Worm (Caenorhabditis elegans) whole organism, L4 larva: ENCODE results near the gene clh-4.

Experiments
- F10B5.3 ChIP-seq: sonication (generic microtip); optimal IDR thresholded peaks from 2 replicates; lab custom pipeline; 2016; ENCODE audit warnings: mild to moderate bottlenecking, missing genetic modification characterization, missing compliant biosample characterization
- F44E2.7 ChIP-seq: fragments of 200-800 bp; sonication (Bioruptor generic); IDR thresholded peaks from 2 replicates; pipeline ENCODE4 v2.1.2; 2022; ENCODE audit warnings: missing genetic modification characterization, missing compliant biosample characterization
- F49E8.2 ChIP-seq: sonication (generic microtip); optimal IDR thresholded peaks from 2 replicates; lab custom pipeline; 2016; ENCODE audit warnings: missing compliant biosample characterization, mild to moderate bottlenecking, missing genetic modification characterization, borderline replicate concordance
- T20F7.1 ChIP-seq: fragments of 200-800 bp; sonication (Bioruptor generic); optimal IDR thresholded peaks from 2 replicates; lab custom pipeline; 2018; ENCODE audit warnings: mild to moderate bottlenecking, missing genetic modification characterization, missing compliant biosample characterization
- T26A8.4 ChIP-seq: fragments of 200-800 bp; sonication (Bioruptor generic); IDR thresholded peaks from 2 replicates; pipeline ENCODE4 v1.3.6; 2022; ENCODE audit warnings: missing genetic modification characterization, missing compliant biosample characterization
- aly-2 ChIP-seq: sonication (generic microtip); optimal IDR thresholded peaks from 2 replicates; lab custom pipeline; 2018; ENCODE audit warnings: missing biosample characterization, missing genetic modification characterization
- ama-1 ChIP-seq: fragments of 150-350 bp; optimal IDR thresholded peaks from 2 replicates; lab custom pipeline; 2014; ENCODE audit warnings: inconsistent platforms, mixed read lengths
- arid-1 ChIP-seq: fragments of 200-800 bp; sonication (Bioruptor generic); conservative IDR thresholded peaks from 2 replicates; pipeline ENCODE4 v1.3.6; 2022; ENCODE audit warnings: missing genetic modification reagents, missing genetic modification characterization, missing compliant biosample characterization
- ceh-32 ChIP-seq: sonication (generic microtip); optimal IDR thresholded peaks from 2 replicates; lab custom pipeline; 2016; ENCODE audit warnings: mild to moderate bottlenecking, missing genetic modification characterization, missing compliant biosample characterization; ENCODE audit not compliant: poor library complexity
- ceh-44 ChIP-seq: fragments of 200-800 bp; sonication (Bioruptor generic); IDR thresholded peaks from 2 replicates; pipeline ENCODE4 v1.3.6; 2022; ENCODE audit warnings: missing genetic modification reagents, missing genetic modification characterization, missing compliant biosample characterization
- ceh-82 ChIP-seq: sonication (generic microtip); optimal IDR thresholded peaks from 2 replicates; lab custom pipeline; 2017; ENCODE audit warnings: missing biosample characterization, missing genetic modification characterization
- cey-2 ChIP-seq: sonication (generic microtip); optimal IDR thresholded peaks from 3 replicates; lab custom pipeline; 2017; ENCODE audit warnings: missing genetic modification characterization, mild to moderate bottlenecking, missing compliant biosample characterization, antibody characterized with exemption, borderline replicate concordance; ENCODE audit not compliant: insufficient read depth
- ctbp-1 ChIP-seq: fragments of 200-800 bp; sonication (Bioruptor generic); IDR thresholded peaks from 2 replicates; pipeline ENCODE4 v1.3.6; 2022; ENCODE audit warnings: missing genetic modification reagents, missing genetic modification characterization, missing compliant biosample characterization
- dmd-9 ChIP-seq: fragments of 200-800 bp; sonication (Bioruptor generic); IDR thresholded peaks from 2 replicates; pipeline ENCODE4 v1.3.6; 2022; ENCODE audit warnings: missing genetic modification reagents, missing genetic modification characterization, missing compliant biosample characterization
- dve-1 ChIP-seq: sonication (generic microtip); optimal IDR thresholded peaks from 2 replicates; lab custom pipeline; 2017; ENCODE audit warnings: antibody characterized with exemption, mild to moderate bottlenecking, missing genetic modification characterization, missing compliant biosample characterization; ENCODE audit not compliant: insufficient read depth
- egl-27 ChIP-seq: sonication (generic microtip); optimal IDR thresholded peaks from 3 replicates; lab custom pipeline; 2017; ENCODE audit warnings: missing biosample characterization, missing genetic modification reagents, missing genetic modification characterization
- egl-43 ChIP-seq: fragments of 200-800 bp; sonication (Bioruptor generic); IDR thresholded peaks from 2 replicates; pipeline ENCODE4 v1.3.6; 2022; ENCODE audit warnings: missing genetic modification reagents, missing genetic modification characterization, missing compliant biosample characterization
- fkh-10 ChIP-seq: fragments of 150-350 bp; optimal IDR thresholded peaks from 2 replicates; lab custom pipeline; 2014; ENCODE audit warnings: missing biosample characterization, missing genetic modification reagents, missing genetic modification characterization
- hif-1 ChIP-seq, 2 experiments: sonication (generic microtip); optimal IDR thresholded peaks; 2 replicates each; lab custom pipeline; 2016 to 2017; ENCODE audit warnings: missing compliant biosample characterization in 2 of 2, missing genetic modification characterization in 2 of 2, missing genetic modification reagents in 2 of 2, missing genotype in 2 of 2, mild to moderate bottlenecking in 1 of 2
- hlh-11 ChIP-seq: fragments of 200-800 bp; sonication (Bioruptor generic); optimal IDR thresholded peaks from 2 replicates; lab custom pipeline; 2018; ENCODE audit warnings: mild to moderate bottlenecking, missing genetic modification characterization, missing compliant biosample characterization
- hlh-30 ChIP-seq: sonication (generic microtip); optimal IDR thresholded peaks from 2 replicates; lab custom pipeline; 2017; ENCODE audit warnings: antibody characterized with exemption, mild to moderate bottlenecking, missing genetic modification characterization, missing compliant biosample characterization; ENCODE audit not compliant: insufficient read depth
- lin-1 ChIP-seq: fragments of 200-800 bp; sonication (Bioruptor generic); IDR thresholded peaks from 2 replicates; pipeline ENCODE4 v1.3.6; 2022; ENCODE audit warnings: missing genetic modification reagents, missing genetic modification characterization, missing compliant biosample characterization
- lin-15B ChIP-seq: fragments of 150-350 bp; sonication (generic microtip); optimal IDR thresholded peaks from 3 replicates; lab custom pipeline; 2014; ENCODE audit warnings: missing biosample characterization, missing genetic modification characterization
- lir-3 ChIP-seq: sonication (generic microtip); optimal IDR thresholded peaks from 2 replicates; lab custom pipeline; 2016; ENCODE audit warnings: mild to moderate bottlenecking, missing genetic modification characterization, missing compliant biosample characterization
- mdt-29 ChIP-seq: fragments of 200-800 bp; sonication (Bioruptor generic); IDR thresholded peaks from 2 replicates; pipeline ENCODE4 v1.3.6; 2022; ENCODE audit warnings: missing genetic modification reagents, missing genetic modification characterization, missing compliant biosample characterization
- mep-1 ChIP-seq: fragments of 150-350 bp; sonication (generic microtip); optimal IDR thresholded peaks from 3 replicates; lab custom pipeline; 2014; ENCODE audit warnings: missing biosample characterization, missing genetic modification characterization
- mxl-3 ChIP-seq: fragments of 200-800 bp; sonication (Bioruptor generic); optimal IDR thresholded peaks from 2 replicates; lab custom pipeline; 2018; ENCODE audit warnings: mild to moderate bottlenecking, missing genetic modification characterization, missing compliant biosample characterization
- nhr-10 ChIP-seq: fragments of 150-350 bp; optimal IDR thresholded peaks from 2 replicates; lab custom pipeline; 2014; ENCODE audit warnings: missing biosample characterization, missing genetic modification characterization
- nhr-102 ChIP-seq: sonication (generic microtip); optimal IDR thresholded peaks from 2 replicates; lab custom pipeline; 2016; ENCODE audit warnings: mild to moderate bottlenecking, missing genetic modification characterization, moderate library complexity, missing compliant biosample characterization
- nhr-11 ChIP-seq: fragments of 150-350 bp; optimal IDR thresholded peaks from 2 replicates; lab custom pipeline; 2014; ENCODE audit warnings: missing biosample characterization, missing genetic modification characterization
- nhr-237 ChIP-seq: sonication (generic microtip); optimal IDR thresholded peaks from 2 replicates; lab custom pipeline; 2017; ENCODE audit warnings: missing biosample characterization, missing genetic modification characterization
- nhr-25 ChIP-seq: sonication (generic microtip); optimal IDR thresholded peaks from 2 replicates; lab custom pipeline; 2017; ENCODE audit warnings: missing genetic modification characterization, mild to moderate bottlenecking, missing compliant biosample characterization, antibody characterized with exemption, moderate library complexity, borderline replicate concordance; ENCODE audit not compliant: insufficient read depth
- pqm-1 ChIP-seq: sonication (generic microtip); optimal IDR thresholded peaks from 2 replicates; lab custom pipeline; 2017; ENCODE audit warnings: missing biosample characterization, missing genetic modification characterization
- rbr-2 ChIP-seq: sonication (generic microtip); optimal IDR thresholded peaks from 2 replicates; lab custom pipeline; 2016; ENCODE audit warnings: missing genotype, missing genetic modification characterization, missing compliant biosample characterization
- sdz-12 ChIP-seq: fragments of 200-800 bp; sonication (Bioruptor generic); optimal IDR thresholded peaks from 2 replicates; lab custom pipeline; 2018; ENCODE audit warnings: mild to moderate bottlenecking, missing genetic modification characterization, missing compliant biosample characterization
- set-16 ChIP-seq: fragments of 200-800 bp; sonication (Bioruptor generic); IDR thresholded peaks from 2 replicates; pipeline ENCODE4 v1.3.6; 2022; ENCODE audit warnings: missing genetic modification reagents, missing genetic modification characterization, missing compliant biosample characterization
- spr-1 ChIP-seq: sonication (generic microtip); optimal IDR thresholded peaks from 2 replicates; lab custom pipeline; 2016; ENCODE audit warnings: mild to moderate bottlenecking, missing genetic modification characterization, missing compliant biosample characterization
- tra-1 ChIP-seq: fragments of 200-800 bp; sonication (Bioruptor generic); IDR thresholded peaks from 2 replicates; pipeline ENCODE4 v1.3.6; 2022; ENCODE audit warnings: missing genetic modification reagents, missing genetic modification characterization, missing compliant biosample characterization
- unc-62 ChIP-seq, 3 experiments: fragments of 150-350 bp in 1 of 3; sonication (generic microtip); optimal IDR thresholded peaks in 2 of 3; peaks in 1 of 3; 1 replicate in 1 of 3; 2 replicates in 2 of 3; lab custom pipeline; 2014 to 2017; ENCODE audit warnings: missing biosample characterization in 3 of 3, missing genetic modification characterization in 3 of 3, missing genetic modification reagents in 3 of 3, missing genotype in 1 of 3
- zfp-2 ChIP-seq: sonication (generic microtip); optimal IDR thresholded peaks from 2 replicates; lab custom pipeline; 2016; ENCODE audit warnings: mild to moderate bottlenecking, missing genetic modification characterization, missing compliant biosample characterization
- zfp-3 ChIP-seq: fragments of 200-800 bp; sonication (Bioruptor generic); conservative IDR thresholded peaks from 2 replicates; pipeline ENCODE4 v1.3.6; 2022; ENCODE audit warnings: missing genetic modification reagents, missing genetic modification characterization, missing compliant biosample characterization
- zip-11 ChIP-seq: fragments of 200-800 bp; sonication (Bioruptor generic); IDR thresholded peaks from 2 replicates; pipeline ENCODE4 v1.3.6; 2022; ENCODE audit warnings: missing genetic modification characterization, missing compliant biosample characterization
- ztf-7 ChIP-seq: fragments of 150-350 bp; optimal IDR thresholded peaks from 2 replicates; lab custom pipeline; 2014; ENCODE audit warnings: missing biosample characterization, missing genetic modification characterization

clh-4 gene

DNA sequence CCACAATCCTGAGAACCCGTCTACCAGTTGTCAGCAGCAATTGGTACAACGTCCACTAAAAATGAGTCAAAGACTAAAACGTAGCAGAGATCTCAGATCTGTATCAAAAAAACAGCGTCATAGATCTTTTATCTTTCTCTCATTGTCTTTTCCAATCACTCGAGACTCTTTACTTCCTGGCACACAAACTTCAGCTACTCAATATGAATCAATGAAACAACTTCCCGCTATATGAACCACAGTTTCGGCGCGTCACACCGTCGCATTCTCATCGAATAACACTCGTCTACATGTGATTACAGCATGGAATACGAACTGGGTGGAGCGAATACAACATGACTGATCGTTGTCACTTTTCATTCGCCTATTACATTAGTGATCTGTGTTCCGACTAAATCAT lies 31.9 kb upstream of the clh-4 start (continued):
- TF ChIP-seq cey-2 (peak; percentile 81), dve-1 (tag; lab: Kevin White, UChicago) (peak; percentile 20), egl-43 (GFP tag; lab: Robert Waterston, UW) (no peak), aly-2 (no peak), zip-11 (no peak), zfp-3 (GFP tag; lab: Robert Waterston, UW) (no peak), F10B5.3 (tag; lab: Kevin White, UChicago) (no peak)

DNA sequence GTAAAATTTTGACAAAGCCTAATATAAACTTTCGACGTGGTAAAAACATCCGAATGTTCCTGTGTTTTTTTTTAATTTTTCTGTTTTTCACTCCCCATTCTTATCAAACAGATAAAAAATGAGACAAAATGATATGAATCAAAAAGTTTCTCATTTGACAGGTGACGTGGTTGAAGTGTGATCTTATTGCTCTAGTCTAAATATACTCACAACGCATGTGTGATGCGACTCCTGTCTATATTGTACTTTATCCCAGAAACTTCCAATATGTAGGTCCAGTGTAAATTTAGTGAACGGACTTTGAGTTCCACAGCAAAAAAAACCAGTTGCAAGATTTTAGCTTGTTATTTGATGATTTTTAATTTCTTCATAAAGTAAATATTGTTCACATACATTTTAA lies 31.0 kb upstream of the clh-4 start:
- TF ChIP-seq ceh-82 (tag; lab: Kevin White, UChicago) (no peak), hif-1 (tag; optimal IDR thresholded peaks at IDR 0.05; lab: Kevin White, UChicago) (peak in 1 of 2 experiments; percentile 3), hlh-11 (peak; percentile 11), hlh-30 (tag; lab: Kevin White, UChicago) (peak; percentile 25), spr-1 (no peak)

DNA sequence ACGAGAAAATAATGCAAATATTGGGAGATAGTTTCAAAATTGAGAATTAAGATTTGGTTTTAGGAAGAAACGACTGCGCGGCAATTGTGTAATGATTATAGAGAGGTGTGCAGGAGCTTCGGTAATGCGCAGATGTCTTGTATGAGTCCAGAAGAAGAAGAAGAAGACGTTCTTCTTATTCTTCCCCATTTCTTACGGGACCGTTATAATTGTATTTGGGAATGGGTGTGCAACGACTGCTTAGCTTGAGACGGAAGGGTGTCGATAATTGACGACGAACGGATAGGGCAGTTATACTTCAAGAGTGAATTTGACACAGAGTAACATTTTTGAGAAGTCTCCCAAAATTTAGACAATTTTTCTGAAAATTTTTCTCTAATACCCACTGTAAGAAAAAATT lies 28.3 kb upstream of the clh-4 start:
- TF ChIP-seq unc-62 (GFP tag; optimal IDR thresholded peaks at IDR 0.05 in 1 of 2; lab: Kevin White, UChicago) (peak in 1 of 2 experiments; percentile 25), unc-62 (tag; optimal IDR thresholded peaks at IDR 0.05; lab: Kevin White, UChicago) (no peak), sdz-12 (GFP tag; lab: Kevin White, UChicago) (no peak)

DNA sequence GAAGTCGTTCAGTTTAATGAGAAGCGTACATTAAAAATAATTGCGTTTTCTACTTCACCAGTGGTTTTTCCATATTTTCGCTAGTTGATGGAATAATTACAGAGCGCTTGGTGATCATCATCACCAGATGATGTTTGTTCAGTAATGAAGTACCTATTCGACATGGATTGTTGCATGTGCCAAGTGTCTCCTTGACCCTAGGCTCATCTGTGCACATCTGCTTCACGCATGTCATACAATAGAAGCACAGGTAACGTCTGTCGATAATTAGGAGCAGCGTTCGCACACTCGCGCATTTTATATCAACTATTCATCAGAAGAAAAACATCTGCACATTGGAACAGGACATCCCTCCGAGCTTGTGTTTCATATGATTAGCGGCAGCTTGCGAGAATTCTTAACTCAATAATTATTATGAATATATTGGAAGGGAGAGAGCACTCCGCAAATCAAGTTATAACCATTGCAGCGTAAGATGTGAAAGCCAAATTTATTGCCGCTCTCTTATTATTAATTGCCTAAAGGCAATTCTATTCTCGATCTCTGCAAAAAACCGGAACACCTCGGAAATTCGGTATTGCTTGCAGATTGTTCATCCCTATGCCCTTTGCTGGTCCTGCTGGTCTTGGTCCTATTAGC lies 24.9 kb upstream of the clh-4 start:
- no peak for TF ChIP-seq ctbp-1 (GFP tag; lab: Robert Waterston, UW)
- TF ChIP-seq nhr-25 (tag; lab: Kevin White, UChicago): no peak
- no peak for TF ChIP-seq T26A8.4 (GFP tag; lab: Robert Waterston, UW)
- TF ChIP-seq T20F7.1: no peak
- TF ChIP-seq F49E8.2 (tag; lab: Kevin White, UChicago): no peak
- TF ChIP-seq mxl-3 (GFP tag; lab: Kevin White, UChicago): no peak
- TF ChIP-seq unc-62 (GFP tag; optimal IDR thresholded peaks at IDR 0.05 in 1 of 2; lab: Kevin White, UChicago): no peak
- no peak for TF ChIP-seq unc-62 (tag; optimal IDR thresholded peaks at IDR 0.05; lab: Kevin White, UChicago)
- no peak for TF ChIP-seq hlh-30 (tag; lab: Kevin White, UChicago)
- no peak for TF ChIP-seq ama-1 (lab: Kevin White, UChicago)
- TF ChIP-seq set-16: no peak
- TF ChIP-seq nhr-237: no peak
- TF ChIP-seq nhr-11 (tag; lab: Kevin White, UChicago): no peak
- TF ChIP-seq pqm-1: no peak
- no peak for TF ChIP-seq nhr-10
- TF ChIP-seq ceh-32: no peak
- no peak for TF ChIP-seq tra-1 (GFP tag; lab: Robert Waterston, UW)
- no peak for TF ChIP-seq lin-15B (tag; lab: Kevin White, UChicago)
- TF ChIP-seq ztf-7: no peak
- no peak for TF ChIP-seq arid-1 (GFP tag; lab: Robert Waterston, UW)

DNA sequence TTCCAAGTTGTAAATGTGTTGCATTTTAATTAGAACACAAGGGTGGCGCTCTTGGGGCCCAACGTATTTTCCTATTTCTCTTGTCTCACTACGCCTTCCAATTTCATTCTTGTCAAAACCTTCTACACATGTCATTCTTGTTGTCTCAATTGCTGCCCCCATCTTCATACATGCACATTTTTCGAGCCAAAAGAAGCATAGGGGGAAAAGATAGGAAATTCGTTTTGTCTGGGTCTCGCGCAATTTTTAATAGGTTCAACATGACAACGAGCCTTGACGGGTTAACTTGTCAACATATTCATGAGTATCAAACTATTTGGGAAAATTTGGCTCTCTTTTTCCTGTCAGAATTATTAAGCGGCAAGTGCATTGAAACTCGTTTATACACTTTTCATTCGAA lies 23.0 kb upstream of the clh-4 start:
- no peak for TF ChIP-seq lin-1 (GFP tag; lab: Robert Waterston, UW)
- no peak for TF ChIP-seq rbr-2 (tag; lab: Kevin White, UChicago)
- no peak for TF ChIP-seq tra-1 (GFP tag; lab: Robert Waterston, UW)
- no peak for TF ChIP-seq hlh-30 (tag; lab: Kevin White, UChicago)
- no peak for TF ChIP-seq lir-3 (tag; lab: Kevin White, UChicago)
- TF ChIP-seq zfp-2: no peak
- TF ChIP-seq dmd-9 (GFP tag; lab: Robert Waterston, UW): no peak
- TF ChIP-seq unc-62 (GFP tag; optimal IDR thresholded peaks at IDR 0.05 in 1 of 2; lab: Kevin White, UChicago): no peak
- no peak for TF ChIP-seq unc-62 (tag; optimal IDR thresholded peaks at IDR 0.05; lab: Kevin White, UChicago)
- no peak for TF ChIP-seq mdt-29 (GFP tag; lab: Robert Waterston, UW)
- no peak for TF ChIP-seq F44E2.7 (GFP tag; lab: Robert Waterston, UW)
- TF ChIP-seq nhr-237: no peak
- no peak for TF ChIP-seq nhr-11 (tag; lab: Kevin White, UChicago)
- no peak for TF ChIP-seq nhr-25 (tag; lab: Kevin White, UChicago)
- TF ChIP-seq ceh-44 (GFP tag; lab: Robert Waterston, UW): no peak
- no peak for TF ChIP-seq mep-1 (tag; lab: Kevin White, UChicago)
- no peak for TF ChIP-seq nhr-102 (tag; lab: Kevin White, UChicago)
- TF ChIP-seq egl-27 (tag; lab: Kevin White, UChicago): no peak
- TF ChIP-seq fkh-10 (GFP tag; lab: Kevin White, UChicago): no peak
